Worm (Caenorhabditis elegans): ENCODE measurements around the gene gadr-4.

DNA sequence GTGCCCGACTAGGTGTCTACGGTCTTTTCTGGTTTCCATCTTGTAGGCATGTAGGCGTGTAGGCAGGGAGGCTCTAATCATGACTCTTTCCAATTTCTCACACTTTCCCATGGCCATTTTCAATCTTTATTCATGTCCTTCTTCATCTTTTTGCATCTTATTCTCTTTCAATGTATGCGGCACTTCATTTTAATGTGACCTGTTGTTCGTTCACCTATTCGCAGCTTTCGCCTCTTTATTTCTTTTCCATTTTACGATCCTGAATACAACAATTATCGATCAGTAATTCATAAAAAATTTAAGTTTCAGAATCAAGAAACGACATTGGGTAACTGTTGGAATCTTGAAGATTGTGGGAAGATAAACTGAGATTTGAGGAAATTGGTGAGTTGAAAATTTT, 38.1 kb upstream of the gadr-4 start, which contains the start of gene rhgf-2:
- TF ChIP-seq lin-39 (tag; optimal IDR thresholded peaks at IDR 0.05) (no peak), nhr-23 (tag; optimal IDR thresholded peaks at IDR 0.05) (no peak), nhr-6 (tag; optimal IDR thresholded peaks at IDR 0.05) (no peak), nhr-25 (tag; optimal IDR thresholded peaks at IDR 0.05) (no peak), egl-27 (tag; optimal IDR thresholded peaks at IDR 0.05) (no peak), ama-1 (optimal IDR thresholded peaks at IDR 0.05) (no peak)

Measured in whole organism, L2 larva.